Fruit fly (Drosophila melanogaster) whole organism, pupa: ENCODE measurements around the gene Jon66Ci.

Experiments used
- CG10348 ChIP-seq: fragments of 200-800 bp; sonication (Bioruptor generic); IDR thresholded peaks from 2 replicates; pipeline ENCODE4 v1.3.6; 2022; ENCODE audit warnings: missing biosample characterization, missing genetic modification characterization
- CG12605 ChIP-seq: fragments of 200-800 bp; sonication (Bioruptor generic); IDR thresholded peaks from 2 replicates; pipeline ENCODE4 v1.3.6; 2022; ENCODE audit warnings: missing biosample characterization, missing genetic modification characterization
- CG13204 ChIP-seq: fragments of 200-800 bp; sonication (Bioruptor generic); optimal IDR thresholded peaks from 2 replicates; lab custom pipeline; 2018; ENCODE audit warnings: missing biosample characterization, mild to moderate bottlenecking, missing genetic modification characterization, moderate library complexity
- CG14655 ChIP-seq: fragments of 200-800 bp; sonication (Bioruptor generic); optimal IDR thresholded peaks from 3 replicates; lab custom pipeline; 2017; ENCODE audit warnings: mild to moderate bottlenecking, missing biosample characterization, missing genetic modification reagents, missing genetic modification characterization
- CG15710 ChIP-seq: fragments of 200-800 bp; sonication (Bioruptor generic); optimal IDR thresholded peaks from 2 replicates; lab custom pipeline; 2018; ENCODE audit warnings: missing biosample characterization, mild to moderate bottlenecking, missing genetic modification characterization, moderate library complexity
- CG17806 ChIP-seq: fragments of 200-800 bp; sonication (Bioruptor generic); optimal IDR thresholded peaks from 2 replicates; lab custom pipeline; 2018; ENCODE audit warnings: missing biosample characterization, mild to moderate bottlenecking, missing genetic modification characterization, moderate library complexity
- CG32121 ChIP-seq: fragments of 200-800 bp; sonication (Bioruptor generic); IDR thresholded peaks from 2 replicates; pipeline ENCODE4 v1.3.6; 2022; ENCODE audit warnings: missing biosample characterization, missing genetic modification characterization
- CG34367 ChIP-seq: fragments of 200-800 bp; sonication (Bioruptor generic); optimal IDR thresholded peaks from 2 replicates; lab custom pipeline; 2018; ENCODE audit warnings: missing biosample characterization, mild to moderate bottlenecking, missing genetic modification characterization
- CG4496 ChIP-seq: fragments of 200-800 bp; sonication (Bioruptor generic); IDR thresholded peaks from 3 replicates; pipeline ENCODE4 v1.3.6; 2022; ENCODE audit warnings: missing biosample characterization, missing genetic modification characterization
- CG8159 ChIP-seq: fragments of 200-800 bp; sonication (Bioruptor generic); optimal IDR thresholded peaks from 3 replicates; lab custom pipeline; 2018; ENCODE audit warnings: missing biosample characterization, mild to moderate bottlenecking, missing genetic modification characterization, moderate library complexity
- CG8301 ChIP-seq: fragments of 200-800 bp; sonication (Bioruptor generic); optimal IDR thresholded peaks from 2 replicates; lab custom pipeline; 2018; ENCODE audit warnings: missing biosample characterization, mild to moderate bottlenecking, missing genetic modification characterization
- CG9948 ChIP-seq: fragments of 200-800 bp; sonication (Bioruptor generic); optimal IDR thresholded peaks from 2 replicates; lab custom pipeline; 2018; ENCODE audit warnings: missing biosample characterization, mild to moderate bottlenecking, missing genetic modification characterization, moderate library complexity
- D1 ChIP-seq: fragments of 200-800 bp; sonication (Bioruptor generic); optimal IDR thresholded peaks from 2 replicates; lab custom pipeline; 2018; ENCODE audit warnings: missing biosample characterization, mild to moderate bottlenecking, missing genetic modification characterization, moderate library complexity
- EcR ChIP-seq: fragments of 200-800 bp; sonication (Bioruptor generic); optimal IDR thresholded peaks from 3 replicates; lab custom pipeline; 2019; ENCODE audit warnings: missing biosample characterization, missing genetic modification characterization, mild to moderate bottlenecking, moderate library complexity, missing genetic modification reagents
- Ets98B ChIP-seq: fragments of 200-800 bp; sonication (Bioruptor generic); IDR thresholded peaks from 2 replicates; pipeline ENCODE4 v1.3.6; 2022; ENCODE audit warnings: missing biosample characterization, missing genetic modification characterization
- Pif1A ChIP-seq: fragments of 200-800 bp; sonication (Bioruptor generic); optimal IDR thresholded peaks from 3 replicates; lab custom pipeline; 2016; ENCODE audit warnings: missing biosample characterization, missing genetic modification characterization
- Pif1B ChIP-seq: fragments of 200-800 bp; sonication (Bioruptor generic); optimal IDR thresholded peaks from 3 replicates; lab custom pipeline; 2016; ENCODE audit warnings: missing biosample characterization, missing genetic modification characterization
- Snoo ChIP-seq: fragments of 200-800 bp; sonication (Bioruptor generic); optimal IDR thresholded peaks from 3 replicates; lab custom pipeline; 2017; ENCODE audit warnings: missing biosample characterization, mild to moderate bottlenecking, missing genetic modification characterization, inconsistent platforms
- fd96Ca ChIP-seq: fragments of 200-800 bp; sonication (Bioruptor generic); IDR thresholded peaks from 3 replicates; pipeline ENCODE4 v1.3.6; 2022; ENCODE audit warnings: missing biosample characterization, missing genetic modification characterization
- gl ChIP-seq: fragments of 200-800 bp; sonication (Bioruptor generic); optimal IDR thresholded peaks from 2 replicates; lab custom pipeline; 2018; ENCODE audit warnings: missing biosample characterization, mild to moderate bottlenecking, missing genetic modification characterization
- rn ChIP-seq: fragments of 200-800 bp; sonication (Bioruptor generic); IDR thresholded peaks from 2 replicates; pipeline ENCODE4 v1.3.6; 2022; ENCODE audit warnings: missing biosample characterization, missing genetic modification characterization

Jon66Ci gene

DNA sequence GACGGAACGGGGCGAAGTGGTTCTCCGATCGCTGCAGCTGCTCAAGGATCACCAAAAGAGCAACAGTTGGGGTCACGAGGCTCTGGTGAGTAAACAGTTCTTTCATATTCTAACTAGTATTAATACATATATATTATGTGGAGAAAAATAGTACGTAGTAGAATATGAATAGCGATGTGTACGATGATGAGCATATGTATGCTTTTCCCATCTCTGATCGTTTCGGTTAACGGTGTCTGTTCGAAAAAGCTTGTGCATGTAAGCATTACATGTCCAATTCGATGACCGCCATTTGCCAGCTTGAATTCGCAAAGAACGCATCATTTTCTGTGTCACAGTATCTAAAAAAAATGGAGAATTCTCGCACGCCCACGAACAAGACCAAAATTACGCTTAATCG is 21.4 kb downstream of the Jon66Ci start, which contains the start of the genes Oseg1 and mtrm:
Gene Oseg1 (minus strand): TSS at position 101 of the 400 bp plus-strand sequence.
Gene mtrm (plus strand): TSS at position 288 of the 400 bp plus-strand sequence.
- TF ChIP-seq D1 (no peak), CG13204 (no peak), EcR (no peak), CG17806 (tag; lab: Kevin White, UChicago) (no peak), CG15710 (no peak), CG10348 (GFP tag; lab: Robert Waterston, UW) (no peak), fd96Ca (GFP tag; lab: Robert Waterston, UW) (no peak), CG14655 (no peak), gl (no peak), CG8159 (tag; lab: Kevin White, UChicago) (no peak), Ets98B (GFP tag; lab: Robert Waterston, UW) (no peak), CG12605 (no peak), CG4496 (GFP tag; lab: Robert Waterston, UW) (no peak), rn (GFP tag; lab: Robert Waterston, UW) (no peak), Snoo (tag; lab: Kevin White, UChicago) (no peak), CG32121 (no peak), Pif1A (GFP tag; lab: Kevin White, UChicago) (no peak), CG34367 (tag; lab: Kevin White, UChicago) (no peak), CG8301 (tag; lab: Kevin White, UChicago) (no peak)

DNA sequence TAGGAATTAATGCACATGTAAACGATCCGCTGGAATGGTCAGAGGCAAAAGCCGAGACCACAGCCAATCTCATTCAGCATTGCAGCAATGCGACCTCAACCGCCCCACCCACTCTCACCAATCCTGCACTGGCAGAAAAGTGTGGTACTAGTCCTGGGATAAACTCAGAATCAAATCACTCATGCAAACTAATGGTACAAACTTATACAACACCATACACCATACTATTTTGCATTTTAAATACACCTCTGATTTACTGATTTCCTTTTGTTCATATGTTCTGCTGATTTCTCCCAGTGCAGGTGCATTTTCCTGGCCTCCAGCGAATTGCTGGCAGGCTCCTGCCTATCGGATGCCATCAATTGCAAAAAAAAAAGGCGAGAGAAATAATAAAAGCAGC is 27.6 kb downstream of the Jon66Ci start:
- TF ChIP-seq rn (GFP tag; lab: Robert Waterston, UW) (peak; percentile 84), CG9948 (peak; percentile 74), CG17806 (tag; lab: Kevin White, UChicago) (peak; percentile 76), EcR (no peak), CG34367 (tag; lab: Kevin White, UChicago) (peak; percentile 69), CG12605 (peak; percentile 86), CG8159 (tag; lab: Kevin White, UChicago) (peak; percentile 71), Snoo (tag; lab: Kevin White, UChicago) (peak; percentile 38), CG4496 (GFP tag; lab: Robert Waterston, UW) (peak; percentile 96), gl (peak; percentile 35), CG10348 (GFP tag; lab: Robert Waterston, UW) (peak; percentile 33; the same call in 1 of the 2 replicates), D1 (no peak), Pif1A (GFP tag; lab: Kevin White, UChicago) (peak; percentile 88), fd96Ca (GFP tag; lab: Robert Waterston, UW) (peak; percentile 96), Ets98B (GFP tag; lab: Robert Waterston, UW) (peak; percentile 94), CG13204 (no peak), CG8301 (tag; lab: Kevin White, UChicago) (peak; percentile 92), Pif1B (peak; percentile 74), CG14655 (peak; percentile 92), CG32121 (peak; percentile 94), CG15710 (peak; percentile 67)

DNA sequence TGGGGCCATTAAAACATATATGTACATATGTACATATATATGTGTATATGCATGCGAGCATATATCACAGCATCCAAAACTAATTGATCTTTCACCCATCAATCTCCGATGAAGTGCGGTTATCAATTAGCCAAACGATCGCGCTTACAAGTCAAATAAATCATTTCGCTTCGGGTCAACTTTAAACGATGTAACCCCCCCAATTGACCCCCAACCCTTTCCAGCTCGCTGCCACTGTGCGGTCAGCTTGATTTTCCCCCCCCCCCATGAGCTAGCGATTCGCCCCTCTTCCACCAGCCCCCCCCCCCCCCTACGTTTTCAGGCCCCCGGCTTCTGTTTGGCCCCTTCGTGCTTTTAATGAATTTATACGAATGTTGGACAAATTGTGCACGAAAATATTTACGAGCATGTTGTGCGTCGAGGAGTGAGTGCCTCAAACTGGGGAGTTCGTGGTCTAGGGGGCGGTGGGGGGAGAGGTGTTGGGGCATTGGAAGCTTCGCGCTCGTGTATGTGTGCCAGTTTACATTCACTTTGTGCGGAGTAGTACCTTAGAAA is 28.4 kb downstream of the Jon66Ci start:
- TF ChIP-seq CG10348 (GFP tag; lab: Robert Waterston, UW) (no peak), CG12605 (no peak), CG14655 (no peak), Snoo (tag; lab: Kevin White, UChicago) (no peak), D1 (no peak), rn (GFP tag; lab: Robert Waterston, UW) (no peak), CG13204 (no peak), CG9948 (no peak), Pif1A (GFP tag; lab: Kevin White, UChicago) (no peak), fd96Ca (GFP tag; lab: Robert Waterston, UW) (no peak), Ets98B (GFP tag; lab: Robert Waterston, UW) (no peak), CG4496 (GFP tag; lab: Robert Waterston, UW) (no peak), CG15710 (no peak), CG17806 (tag; lab: Kevin White, UChicago) (no peak)
- TF ChIP-seq, all 21 proteins: peak for 0

DNA sequence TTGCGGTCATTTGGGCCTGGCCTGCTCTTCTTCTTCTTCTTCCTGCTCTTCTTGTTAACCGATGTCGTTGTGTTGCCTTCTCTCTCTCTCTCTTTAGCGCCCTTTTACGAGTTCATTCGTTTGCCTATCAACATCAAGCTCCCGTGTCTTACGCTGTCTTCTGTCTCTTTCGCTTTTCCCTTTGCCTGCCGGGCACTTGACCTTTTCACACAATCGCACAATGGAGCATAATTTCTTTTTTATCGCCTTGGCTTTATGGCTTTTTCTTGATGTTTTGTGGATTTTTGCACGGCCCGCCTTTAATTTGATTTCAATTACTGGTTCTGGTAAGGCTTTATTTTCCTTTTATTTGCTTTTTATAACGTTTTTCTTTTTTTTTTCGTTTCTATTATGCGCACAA is 30.0 kb downstream of the Jon66Ci start:
- TF ChIP-seq Pif1B (no peak), rn (GFP tag; lab: Robert Waterston, UW) (no peak), CG4496 (GFP tag; lab: Robert Waterston, UW) (no peak), CG10348 (GFP tag; lab: Robert Waterston, UW) (no peak), EcR (peak; percentile 32), CG8301 (tag; lab: Kevin White, UChicago) (no peak), Ets98B (GFP tag; lab: Robert Waterston, UW) (no peak), gl (no peak), CG12605 (no peak)

DNA sequence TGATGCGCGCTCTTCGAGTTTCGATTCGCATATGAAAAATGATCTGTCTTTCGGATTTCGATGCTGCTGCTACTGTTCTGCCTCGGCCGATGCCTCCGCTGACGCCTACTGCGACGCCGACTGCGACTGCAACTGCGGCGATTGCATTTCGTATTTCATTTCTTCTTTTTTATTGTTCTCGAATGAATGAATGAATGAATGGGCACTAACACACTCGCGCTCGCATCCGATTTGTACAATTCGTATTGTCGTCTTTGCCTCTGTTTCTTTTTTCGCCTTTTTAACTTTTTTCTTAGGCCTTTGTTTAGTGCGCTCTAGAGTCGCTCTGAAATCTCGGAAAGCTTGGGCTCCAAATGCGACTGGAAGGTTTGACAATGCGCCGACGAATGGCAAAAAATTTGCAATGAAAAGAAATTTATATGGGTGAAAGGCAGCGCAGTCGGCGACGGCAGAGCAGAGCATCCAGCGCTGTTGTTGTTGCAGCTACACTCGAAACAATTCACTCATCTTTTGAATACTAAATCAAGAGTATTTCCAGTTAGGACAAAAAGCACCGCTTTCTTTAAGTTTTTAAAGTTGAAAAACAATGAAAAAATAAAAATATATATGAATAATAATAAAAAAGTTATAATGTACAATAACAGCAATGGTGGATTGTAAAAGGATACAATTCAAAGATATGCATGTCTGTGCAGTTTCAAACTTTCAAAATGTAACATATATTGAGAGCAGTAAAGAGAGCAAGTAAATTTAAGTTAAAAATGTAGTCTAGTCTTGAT is 30.7 kb downstream of the Jon66Ci start, which contains the start of gene CG32354:
Gene CG32354 (minus strand): TSS at position 398 of the 779 bp plus-strand sequence.
- TF ChIP-seq Pif1A (GFP tag; lab: Kevin White, UChicago) (peak; percentile 10), CG14655 (peak; percentile 46), fd96Ca (GFP tag; lab: Robert Waterston, UW) (no peak), rn (GFP tag; lab: Robert Waterston, UW) (no peak), CG13204 (no peak), CG32121 (no peak), CG4496 (GFP tag; lab: Robert Waterston, UW) (0 out of 3 replicates have a peak, but pooled peaks have one; percentile 20), CG8301 (tag; lab: Kevin White, UChicago) (peak; percentile 16), EcR (no peak), CG12605 (peak; percentile 24; the same call in 1 of the 2 replicates), gl (peak; percentile 63), Ets98B (GFP tag; lab: Robert Waterston, UW) (no peak; the same call in 1 of the 2 replicates), Snoo (tag; lab: Kevin White, UChicago) (no peak), CG17806 (tag; lab: Kevin White, UChicago) (no peak), CG8159 (tag; lab: Kevin White, UChicago) (peak; percentile 3)
